Worm (Caenorhabditis elegans): Measurements from ENCODE around the gene thoc-2.
"Not testable (repeated sequence)": the region's sequence is repeated elsewhere in the genome, so short reads cannot be mapped to it uniquely, and the experiment has no call there.

DNA sequence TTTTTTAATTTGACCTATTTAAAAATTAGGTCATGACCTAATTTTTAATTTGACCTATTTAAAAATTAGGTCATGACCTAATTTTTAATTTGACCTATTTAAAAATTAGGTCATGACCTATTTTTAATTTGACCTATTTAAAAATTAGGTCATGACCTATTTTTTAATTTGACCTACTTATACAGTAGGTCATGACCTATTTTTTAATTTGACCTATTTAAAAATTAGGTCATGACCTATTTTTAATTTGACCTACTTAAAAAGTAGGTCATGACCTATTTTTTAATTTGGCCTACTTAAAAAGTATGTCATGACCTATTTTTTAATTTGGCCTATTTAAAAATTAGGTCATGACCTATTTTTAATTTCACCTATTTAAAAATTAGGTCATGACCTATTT, 30.1 kb upstream of the thoc-2 start:
- not testable (repeated sequence) for TF ChIP-seq zip-4 (GFP tag; optimal IDR thresholded peaks at IDR 0.05); snpc-4 (tag; optimal IDR thresholded peaks at IDR 0.05); unc-30 (tag; optimal IDR thresholded peaks at IDR 0.05); pqm-1 (tag; optimal IDR thresholded peaks at IDR 0.05); aly-2 (tag; optimal IDR thresholded peaks at IDR 0.05); zag-1 (tag; optimal IDR thresholded peaks at IDR 0.05); unc-62 (GFP tag; optimal IDR thresholded peaks at IDR 0.05); F16B12.6 (tag; optimal IDR thresholded peaks at IDR 0.05); lsy-2 (tag; optimal IDR thresholded peaks at IDR 0.05); nhr-11 (tag; optimal IDR thresholded peaks at IDR 0.05); nhr-19 (GFP tag; conservative IDR thresholded peaks at IDR 0.05)
